Worm (Caenorhabditis elegans): Measurements from ENCODE around the gene C04H5.7.

The C04H5.7 gene

DNA sequence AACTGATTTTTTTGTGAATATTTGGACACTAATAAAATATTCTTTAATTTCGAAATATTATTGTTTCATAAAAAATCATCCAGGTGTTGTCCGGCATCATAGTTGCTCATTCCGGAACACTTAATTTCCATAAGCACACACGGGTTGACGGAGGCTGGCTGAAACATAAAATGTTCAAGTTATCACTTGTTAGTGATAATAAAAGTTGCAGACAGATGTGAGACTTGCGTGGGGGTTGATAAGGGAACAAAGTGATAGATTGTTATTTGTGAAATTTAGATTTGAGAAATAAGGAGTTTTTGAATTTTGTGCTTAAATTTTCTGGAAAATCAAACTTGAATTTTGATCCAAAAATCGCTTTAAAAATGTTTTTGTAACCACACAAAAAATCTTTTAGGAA, 27.6 kb upstream of the C04H5.7 start:
- TF ChIP-seq B0310.2 (tag; optimal IDR thresholded peaks at IDR 0.05) (no peak), flt-1 (GFP tag; IDR thresholded peaks at IDR 0.05) (no peak), tbx-37 (GFP tag; conservative IDR thresholded peaks at IDR 0.05) (no peak), F13C5.2 (tag; optimal IDR thresholded peaks at IDR 0.05) (no peak), hnd-1 (tag; optimal IDR thresholded peaks at IDR 0.05) (no peak), hmbx-1 (tag; optimal IDR thresholded peaks at IDR 0.05) (no peak), pes-1 (GFP tag; IDR thresholded peaks at IDR 0.05) (no peak), ceh-13 (GFP tag; optimal IDR thresholded peaks at IDR 0.05) (no peak), ceh-36 (tag; optimal IDR thresholded peaks at IDR 0.05) (no peak), hmg-4 (GFP tag; optimal IDR thresholded peaks at IDR 0.05) (no peak), aly-1 (tag; optimal IDR thresholded peaks at IDR 0.05) (no peak), tra-4 (tag; optimal IDR thresholded peaks at IDR 0.05) (no peak), scrt-1 (GFP tag; IDR thresholded peaks at IDR 0.05) (no peak), ets-7 (tag; optimal IDR thresholded peaks at IDR 0.05) (no peak), sea-1 (GFP tag; conservative IDR thresholded peaks at IDR 0.05) (no peak)

ce11 chrII:14511189-14511588, 26.6 kb upstream of the C04H5.7 start, which contains the start of gene K10H10.13:
Gene K10H10.13 (minus strand): TSS chrII:14511289.
- no peak for TF ChIP-seq scrt-1 (GFP tag; IDR thresholded peaks at IDR 0.05)
- TF ChIP-seq hmg-4 (GFP tag; optimal IDR thresholded peaks at IDR 0.05): no peak
- no peak for TF ChIP-seq pes-1 (GFP tag; IDR thresholded peaks at IDR 0.05)
- no peak for TF ChIP-seq tbx-11 (GFP tag; IDR thresholded peaks at IDR 0.05)
- TF ChIP-seq B0310.2 (tag; optimal IDR thresholded peaks at IDR 0.05): no peak
- TF ChIP-seq ceh-13 (GFP tag; optimal IDR thresholded peaks at IDR 0.05): no peak
- TF ChIP-seq ets-7 (tag; optimal IDR thresholded peaks at IDR 0.05): no peak
- no peak for TF ChIP-seq aly-1 (tag; optimal IDR thresholded peaks at IDR 0.05)
- TF ChIP-seq hmbx-1 (tag; optimal IDR thresholded peaks at IDR 0.05): no peak
- TF ChIP-seq sea-1 (GFP tag; conservative IDR thresholded peaks at IDR 0.05): no peak
- TF ChIP-seq ceh-36 (tag; optimal IDR thresholded peaks at IDR 0.05): no peak
- no peak for TF ChIP-seq ama-1 (optimal IDR thresholded peaks at IDR 0.05)
- no peak for TF ChIP-seq tra-4 (tag; optimal IDR thresholded peaks at IDR 0.05)
- TF ChIP-seq tbx-37 (GFP tag; conservative IDR thresholded peaks at IDR 0.05): no peak
- no peak for TF ChIP-seq F13C5.2 (tag; optimal IDR thresholded peaks at IDR 0.05)
- TF ChIP-seq hnd-1 (tag; optimal IDR thresholded peaks at IDR 0.05): no peak
- no peak for TF ChIP-seq flt-1 (GFP tag; IDR thresholded peaks at IDR 0.05)

- TF ChIP-seq aly-1 (tag; optimal IDR thresholded peaks at IDR 0.05) (no peak), F13C5.2 (tag; optimal IDR thresholded peaks at IDR 0.05) (no peak), flt-1 (GFP tag; IDR thresholded peaks at IDR 0.05) (no peak), tbx-11 (GFP tag; IDR thresholded peaks at IDR 0.05) (no peak), hnd-1 (tag; optimal IDR thresholded peaks at IDR 0.05) (no peak), pes-1 (GFP tag; IDR thresholded peaks at IDR 0.05) (no peak), hmg-4 (GFP tag; optimal IDR thresholded peaks at IDR 0.05) (no peak), ets-7 (tag; optimal IDR thresholded peaks at IDR 0.05) (no peak)
Observed at ce11 chrII:14515017-14515416, 22.7 kb upstream of the C04H5.7 start, which contains the start of gene K10H10.9. Gene K10H10.9 (minus strand): TSS chrII:14515117.

DNA sequence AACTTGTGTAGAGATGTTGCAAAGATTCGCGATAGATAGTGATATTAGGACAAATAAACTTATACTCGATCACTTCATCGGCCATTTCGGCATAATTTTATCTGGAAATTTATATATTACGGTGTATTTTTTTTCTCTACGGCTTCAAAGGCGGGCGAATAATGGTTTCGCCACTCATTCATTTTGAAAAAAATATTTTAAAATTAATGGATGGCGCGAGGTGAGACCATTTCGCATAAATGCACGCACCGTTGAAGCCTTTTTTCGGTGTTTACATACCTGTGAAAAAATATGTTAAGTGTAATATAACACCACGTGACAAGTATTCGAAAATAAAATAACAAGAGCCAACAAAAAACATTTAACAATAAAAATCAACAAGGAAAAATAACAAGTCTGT, 15.7 kb upstream of the C04H5.7 start, which contains the start of gene btb-19:
btb-19 (minus strand) TSS at position 101 of the 400 bp plus-strand sequence.
- no peak for TF ChIP-seq hnd-1 (tag; optimal IDR thresholded peaks at IDR 0.05)
- no peak for TF ChIP-seq ets-7 (tag; optimal IDR thresholded peaks at IDR 0.05)
- TF ChIP-seq tbx-11 (GFP tag; IDR thresholded peaks at IDR 0.05): no peak

DNA sequence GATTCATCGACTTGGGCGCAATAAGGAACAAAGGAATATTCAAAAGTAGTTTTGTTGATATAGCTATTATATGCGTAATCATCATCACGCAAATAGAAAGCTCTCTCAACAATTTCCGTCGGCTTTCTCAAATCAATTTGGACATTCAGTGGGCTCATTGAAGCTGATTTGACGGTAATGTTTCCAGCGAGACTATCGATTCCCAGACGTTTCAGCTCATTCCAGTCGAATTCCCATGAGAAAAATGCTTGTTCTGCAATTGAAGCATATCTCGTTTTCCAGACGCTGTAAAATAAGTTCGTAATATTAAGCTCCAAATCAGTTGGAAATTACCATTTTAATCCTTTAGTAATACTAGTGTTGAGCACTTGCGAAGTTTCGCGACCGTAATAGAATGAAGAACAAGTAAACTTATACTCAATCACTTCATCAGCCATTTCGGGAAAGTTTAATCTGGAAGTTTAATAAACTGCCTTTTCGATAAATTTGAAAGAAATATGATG, 14.6 kb upstream of the C04H5.7 start, which contains the start of gene btb-20:
btb-20 (minus strand) TSS at position 453 of the 503 bp plus-strand sequence.
- no peak for TF ChIP-seq sea-1 (GFP tag; conservative IDR thresholded peaks at IDR 0.05)
- no peak for TF ChIP-seq pes-1 (GFP tag; IDR thresholded peaks at IDR 0.05)
- no peak for TF ChIP-seq scrt-1 (GFP tag; IDR thresholded peaks at IDR 0.05)
- no peak for TF ChIP-seq hmbx-1 (tag; optimal IDR thresholded peaks at IDR 0.05)
- no peak for TF ChIP-seq flt-1 (GFP tag; IDR thresholded peaks at IDR 0.05)
- no peak for TF ChIP-seq aly-1 (tag; optimal IDR thresholded peaks at IDR 0.05)
- TF ChIP-seq tbx-37 (GFP tag; conservative IDR thresholded peaks at IDR 0.05): no peak
- no peak for TF ChIP-seq ceh-13 (GFP tag; optimal IDR thresholded peaks at IDR 0.05)
- no peak for TF ChIP-seq tra-4 (tag; optimal IDR thresholded peaks at IDR 0.05)
- no peak for TF ChIP-seq B0310.2 (tag; optimal IDR thresholded peaks at IDR 0.05)
- no peak for TF ChIP-seq ceh-36 (tag; optimal IDR thresholded peaks at IDR 0.05)
- TF ChIP-seq ets-7 (tag; optimal IDR thresholded peaks at IDR 0.05): no peak
- no peak for TF ChIP-seq hnd-1 (tag; optimal IDR thresholded peaks at IDR 0.05)
- TF ChIP-seq hmg-4 (GFP tag; optimal IDR thresholded peaks at IDR 0.05): no peak
- no peak for TF ChIP-seq tbx-11 (GFP tag; IDR thresholded peaks at IDR 0.05)
- TF ChIP-seq F13C5.2 (tag; optimal IDR thresholded peaks at IDR 0.05): no peak
- TF ChIP-seq ama-1 (optimal IDR thresholded peaks at IDR 0.05): no peak

DNA sequence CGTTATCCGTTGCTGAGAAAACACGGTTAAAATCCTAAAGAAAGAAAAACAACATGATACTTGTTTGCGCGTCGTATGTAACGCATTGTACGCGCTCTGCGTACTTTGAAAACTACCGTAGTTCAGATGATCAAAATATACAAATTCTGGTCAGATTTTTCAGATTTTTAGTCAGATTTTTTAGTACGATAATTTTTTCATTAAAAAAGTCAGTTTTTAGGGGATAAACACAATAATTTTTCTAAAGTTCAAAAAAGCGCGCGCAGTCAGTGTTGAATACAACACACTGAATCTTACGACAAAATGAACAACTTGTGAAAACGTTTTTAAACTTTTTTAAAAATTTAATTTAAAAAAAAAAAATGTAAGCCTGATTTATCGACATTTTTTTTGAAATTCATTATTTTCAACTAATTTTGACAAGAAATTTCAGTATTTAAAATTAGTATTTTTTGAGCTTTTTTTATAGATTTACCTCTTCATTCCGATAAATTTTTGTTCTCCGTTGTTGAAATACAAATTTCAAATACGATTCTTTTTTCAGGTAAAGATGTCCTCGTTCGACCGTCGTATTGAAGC, 14.0 kb upstream of the C04H5.7 start, which contains the start of gene pot-2:
pot-2 (plus strand) TSS at position 529 of the 579 bp plus-strand sequence.
- TF ChIP-seq aly-1 (tag; optimal IDR thresholded peaks at IDR 0.05): no peak
- no peak for TF ChIP-seq tbx-37 (GFP tag; conservative IDR thresholded peaks at IDR 0.05)
- no peak for TF ChIP-seq B0310.2 (tag; optimal IDR thresholded peaks at IDR 0.05)
- no peak for TF ChIP-seq hmbx-1 (tag; optimal IDR thresholded peaks at IDR 0.05)
- TF ChIP-seq tra-4 (tag; optimal IDR thresholded peaks at IDR 0.05): no peak
- TF ChIP-seq ceh-36 (tag; optimal IDR thresholded peaks at IDR 0.05): no peak

DNA sequence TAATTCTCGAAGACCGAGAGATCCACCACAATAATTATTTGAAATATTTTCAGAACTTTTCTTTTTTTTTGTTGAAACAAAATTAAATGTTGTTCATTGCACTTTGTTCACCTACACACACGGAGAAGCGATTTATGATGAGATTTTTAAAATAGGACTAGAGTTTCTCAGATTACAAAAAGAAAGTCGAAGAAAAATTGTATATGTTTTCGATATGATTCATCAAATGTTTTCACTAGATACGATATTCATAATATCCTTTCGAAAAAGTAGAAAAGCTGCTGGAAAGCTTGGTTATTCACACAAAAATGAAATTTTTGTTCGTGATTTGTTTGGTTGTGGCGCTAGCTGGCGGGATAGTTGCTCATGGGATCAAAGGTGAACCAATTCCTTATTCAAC, 12.7 kb upstream of the C04H5.7 start, which contains the start of gene F57C2.4:
F57C2.4 (plus strand) TSS at position 301 of the 400 bp plus-strand sequence.
- TF ChIP-seq tbx-37 (GFP tag; conservative IDR thresholded peaks at IDR 0.05): no peak
- no peak for TF ChIP-seq ama-1 (optimal IDR thresholded peaks at IDR 0.05)
- no peak for TF ChIP-seq tra-4 (tag; optimal IDR thresholded peaks at IDR 0.05)
- TF ChIP-seq tbx-11 (GFP tag; IDR thresholded peaks at IDR 0.05): no peak
- TF ChIP-seq hmbx-1 (tag; optimal IDR thresholded peaks at IDR 0.05): no peak
- no peak for TF ChIP-seq aly-1 (tag; optimal IDR thresholded peaks at IDR 0.05)
- no peak for TF ChIP-seq ceh-36 (tag; optimal IDR thresholded peaks at IDR 0.05)
- no peak for TF ChIP-seq hmg-4 (GFP tag; optimal IDR thresholded peaks at IDR 0.05)
- TF ChIP-seq F13C5.2 (tag; optimal IDR thresholded peaks at IDR 0.05): no peak
- no peak for TF ChIP-seq ceh-13 (GFP tag; optimal IDR thresholded peaks at IDR 0.05)
- TF ChIP-seq hnd-1 (tag; optimal IDR thresholded peaks at IDR 0.05): no peak
- TF ChIP-seq sea-1 (GFP tag; conservative IDR thresholded peaks at IDR 0.05): no peak
- no peak for TF ChIP-seq B0310.2 (tag; optimal IDR thresholded peaks at IDR 0.05)
- no peak for TF ChIP-seq scrt-1 (GFP tag; IDR thresholded peaks at IDR 0.05)
- no peak for TF ChIP-seq flt-1 (GFP tag; IDR thresholded peaks at IDR 0.05)
- no peak for TF ChIP-seq ets-7 (tag; optimal IDR thresholded peaks at IDR 0.05)
- no peak for TF ChIP-seq pes-1 (GFP tag; IDR thresholded peaks at IDR 0.05)
